Fruit fly (Drosophila melanogaster) whole organism, embryonic: ENCODE measurements around the gene CG12020.

Experiments
- Antp ChIP-seq: fragments of 200-800 bp; sonication (Bioruptor generic); optimal IDR thresholded peaks from 3 replicates; lab custom pipeline; 2016; ENCODE audit warnings: missing biosample characterization, missing genetic modification characterization
- Awh ChIP-seq: fragments of 200-800 bp; sonication (Bioruptor generic); IDR thresholded peaks from 2 replicates; pipeline ENCODE4, ENCODE4 v1.3.6; 2022; ENCODE audit warnings: missing biosample characterization, missing genetic modification characterization
- B-H2 ChIP-seq: fragments of 200-800 bp; sonication (Bioruptor generic); optimal IDR thresholded peaks from 2 replicates; lab custom pipeline; 2018; ENCODE audit warnings: missing biosample characterization, mild to moderate bottlenecking, missing genetic modification characterization
- CG1024 ChIP-seq: fragments of 200-800 bp; sonication (Bioruptor generic); IDR thresholded peaks from 2 replicates; pipeline ENCODE4 v1.3.6; 2022; ENCODE audit warnings: missing biosample characterization, missing genetic modification characterization
- CG10366 ChIP-seq: fragments of 200-800 bp; sonication (Bioruptor generic); IDR thresholded peaks from 2 replicates; pipeline ENCODE4 v1.3.6; 2022; ENCODE audit warnings: missing biosample characterization, missing genetic modification characterization
- CG10654 ChIP-seq: fragments of 200-800 bp; sonication (Bioruptor generic); optimal IDR thresholded peaks from 2 replicates; lab custom pipeline; 2016; ENCODE audit warnings: missing biosample characterization, missing genetic modification characterization
- CG12155 ChIP-seq: fragments of 200-800 bp; sonication (Bioruptor generic); optimal IDR thresholded peaks from 3 replicates; lab custom pipeline; 2016; ENCODE audit warnings: missing biosample characterization, missing genetic modification characterization
- CG12219 ChIP-seq: fragments of 200-800 bp; sonication (Bioruptor generic); optimal IDR thresholded peaks from 3 replicates; lab custom pipeline; 2018; ENCODE audit warnings: missing biosample characterization, mild to moderate bottlenecking, missing genetic modification characterization
- CG12236 ChIP-seq: fragments of 200-800 bp; sonication (Bioruptor generic); optimal IDR thresholded peaks from 2 replicates; lab custom pipeline; 2016; ENCODE audit warnings: missing biosample characterization, missing genetic modification characterization
- CG13424 ChIP-seq: fragments of 200-800 bp; sonication (Bioruptor generic); optimal IDR thresholded peaks from 2 replicates; lab custom pipeline; 2019; ENCODE audit warnings: missing biosample characterization, mild to moderate bottlenecking, missing genetic modification characterization, moderate library complexity
- CG14965 ChIP-seq: fragments of 200-800 bp; sonication (Bioruptor generic); optimal IDR thresholded peaks from 2 replicates; lab custom pipeline; 2016; ENCODE audit warnings: missing biosample characterization, missing genetic modification characterization, borderline replicate concordance
- CG2129 ChIP-seq: fragments of 200-800 bp; sonication (Bioruptor generic); IDR thresholded peaks from 2 replicates; pipeline ENCODE4 v1.3.6; 2022; ENCODE audit warnings: missing biosample characterization, missing genetic modification characterization; ENCODE audit not compliant: partially characterized antibody
- CG2199 ChIP-seq: fragments of 200-800 bp; sonication (Bioruptor generic); IDR thresholded peaks from 3 replicates; pipeline ENCODE4 v1.3.6; 2022; ENCODE audit warnings: missing biosample characterization, missing genetic modification characterization
- CG3065 ChIP-seq: fragments of 200-800 bp; sonication (Bioruptor generic); optimal IDR thresholded peaks from 2 replicates; lab custom pipeline; 2016; ENCODE audit warnings: missing biosample characterization, missing genetic modification characterization
- CG31365 ChIP-seq: fragments of 200-800 bp; sonication (Bioruptor generic); optimal IDR thresholded peaks from 2 replicates; lab custom pipeline; 2018; ENCODE audit warnings: missing biosample characterization, mild to moderate bottlenecking, missing genetic modification characterization
- CG3163 ChIP-seq: fragments of 200-800 bp; sonication (Bioruptor generic); optimal IDR thresholded peaks from 3 replicates; lab custom pipeline; 2016; ENCODE audit warnings: missing biosample characterization, missing genetic modification characterization
- CG4360 ChIP-seq: fragments of 200-800 bp; sonication (Bioruptor generic); IDR thresholded peaks from 2 replicates; pipeline ENCODE4 v1.3.6; 2022; ENCODE audit warnings: missing biosample characterization, missing genetic modification characterization
- CG4730 ChIP-seq: fragments of 200-800 bp; sonication (Bioruptor generic); IDR thresholded peaks from 2 replicates; pipeline ENCODE4 v1.3.6; 2022; ENCODE audit warnings: missing biosample characterization, missing genetic modification characterization
- CG4854 ChIP-seq: fragments of 200-800 bp; sonication (Bioruptor generic); optimal IDR thresholded peaks from 2 replicates; lab custom pipeline; 2016; ENCODE audit warnings: missing biosample characterization, missing genetic modification characterization, inconsistent platforms
- CG5245 ChIP-seq: fragments of 200-800 bp; sonication (Bioruptor generic); optimal IDR thresholded peaks from 3 replicates; lab custom pipeline; 2016; ENCODE audit warnings: missing biosample characterization, missing genetic modification characterization
- CG6254 ChIP-seq: fragments of 200-800 bp; sonication (Bioruptor generic); optimal IDR thresholded peaks from 3 replicates; lab custom pipeline; 2017; ENCODE audit warnings: mild to moderate bottlenecking, missing biosample characterization, missing genetic modification reagents, missing genetic modification characterization
- CG6765 ChIP-seq: fragments of 200-800 bp; sonication (Bioruptor generic); optimal IDR thresholded peaks from 3 replicates; lab custom pipeline; 2017; ENCODE audit warnings: missing biosample characterization, mild to moderate bottlenecking, missing genetic modification characterization
- CG7271 ChIP-seq: fragments of 200-800 bp; sonication (Bioruptor generic); optimal IDR thresholded peaks from 2 replicates; lab custom pipeline; 2018; ENCODE audit warnings: missing biosample characterization, mild to moderate bottlenecking, missing genetic modification characterization, moderate library complexity
- CG8089 ChIP-seq: fragments of 200-800 bp; sonication (Bioruptor generic); optimal IDR thresholded peaks from 3 replicates; lab custom pipeline; 2016; ENCODE audit warnings: missing biosample characterization, missing genetic modification characterization
- Dfd ChIP-seq, 2 experiments: fragments of >200 bp; optimal IDR thresholded peaks; 2 replicates each; lab custom pipeline; 2017; ENCODE audit warnings: missing biosample characterization in 2 of 2, missing genetic modification characterization in 2 of 2
- Dref ChIP-seq: fragments of 200-800 bp; sonication (Bioruptor generic); IDR thresholded peaks from 2 replicates; pipeline ENCODE4 v1.3.6; 2022; ENCODE audit warnings: missing biosample characterization, missing genetic modification characterization
- H2.0 ChIP-seq: fragments of 200-800 bp; sonication (Bioruptor generic); IDR thresholded peaks from 2 replicates; pipeline ENCODE4 v1.3.6; 2022; ENCODE audit warnings: missing biosample characterization, missing genetic modification characterization
- HLH3B ChIP-seq: fragments of 200-800 bp; sonication (Bioruptor generic); IDR thresholded peaks from 2 replicates; pipeline ENCODE4 v1.3.6; 2022; ENCODE audit warnings: missing biosample characterization, missing genetic modification characterization
- Hr39 ChIP-seq: fragments of >200 bp; optimal IDR thresholded peaks from 2 replicates; lab custom pipeline; 2017
- Hsf ChIP-seq: fragments of 200-800 bp; sonication (Bioruptor generic); optimal IDR thresholded peaks from 3 replicates; lab custom pipeline; 2016; ENCODE audit warnings: missing biosample characterization, missing genetic modification characterization
- Jarid2 ChIP-seq: fragments of 200-800 bp; sonication (Bioruptor generic); optimal IDR thresholded peaks from 3 replicates; lab custom pipeline; 2017; ENCODE audit warnings: mild to moderate bottlenecking, missing biosample characterization, missing genetic modification reagents, missing genetic modification characterization
- MBD-R2 ChIP-seq: fragments of 200-800 bp; sonication (Bioruptor generic); IDR thresholded peaks from 2 replicates; pipeline ENCODE4 v1.3.6; 2022; ENCODE audit warnings: missing biosample characterization, missing genetic modification characterization
- Mes4 ChIP-seq: fragments of 200-800 bp; sonication (Bioruptor generic); optimal IDR thresholded peaks from 2 replicates; lab custom pipeline; 2016; ENCODE audit warnings: missing biosample characterization, missing genetic modification characterization
- Stat92E ChIP-seq, 3 experiments: fragments of >200 bp in 2 of 3; fragments of 200-800 bp in 1 of 3; sonication (Bioruptor generic) in 1 of 3; optimal IDR thresholded peaks; 2 replicates each; lab custom pipeline; 2017 to 2019; ENCODE audit warnings: missing biosample characterization in 3 of 3, missing genetic modification characterization in 3 of 3, mild to moderate bottlenecking in 1 of 3, moderate library complexity in 1 of 3
- ato ChIP-seq: fragments of 200-800 bp; sonication (Bioruptor generic); IDR thresholded peaks from 2 replicates; pipeline ENCODE4 v1.3.6; 2022; ENCODE audit warnings: missing biosample characterization, missing genetic modification characterization; ENCODE audit not compliant: partially characterized antibody
- bsh ChIP-seq, 2 experiments: fragments of 200-800 bp; sonication (Bioruptor generic); optimal IDR thresholded peaks; 2 replicates each; lab custom pipeline; 2017 to 2018; ENCODE audit warnings: mild to moderate bottlenecking in 2 of 2, missing biosample characterization in 2 of 2, missing genetic modification characterization in 2 of 2, moderate library complexity in 1 of 2
- crc ChIP-seq: fragments of 200-800 bp; sonication (Bioruptor generic); optimal IDR thresholded peaks from 2 replicates; lab custom pipeline; 2016; ENCODE audit warnings: missing biosample characterization, missing genetic modification characterization
- dysf ChIP-seq: fragments of 200-800 bp; sonication (Bioruptor generic); IDR thresholded peaks from 3 replicates; pipeline ENCODE4 v1.3.6; 2022; ENCODE audit warnings: missing biosample characterization, missing genetic modification characterization
- gcm2 ChIP-seq: fragments of 200-800 bp; sonication (Bioruptor generic); optimal IDR thresholded peaks from 2 replicates; lab custom pipeline; 2016; ENCODE audit warnings: missing biosample characterization, missing genetic modification characterization
- ham ChIP-seq: fragments of 200-800 bp; sonication (Bioruptor generic); IDR thresholded peaks from 2 replicates; pipeline ENCODE4 v1.3.6; 2022; ENCODE audit warnings: missing biosample characterization, missing genetic modification characterization
- lmd ChIP-seq: fragments of 200-800 bp; sonication (Bioruptor generic); IDR thresholded peaks from 2 replicates; pipeline ENCODE4 v1.3.6; 2022; ENCODE audit warnings: missing biosample characterization, missing genetic modification characterization
- psq ChIP-seq: fragments of 200-800 bp; sonication (Bioruptor generic); optimal IDR thresholded peaks from 2 replicates; lab custom pipeline; 2017; ENCODE audit warnings: missing biosample characterization, missing genetic modification characterization
- pum ChIP-seq: fragments of 200-800 bp; sonication (Bioruptor generic); optimal IDR thresholded peaks from 2 replicates; lab custom pipeline; 2016; ENCODE audit warnings: missing biosample characterization, missing genetic modification characterization
- repo ChIP-seq: fragments of 200-800 bp; sonication (Bioruptor generic); optimal IDR thresholded peaks from 2 replicates; lab custom pipeline; 2016; ENCODE audit warnings: missing biosample characterization, missing genetic modification characterization
- sens ChIP-seq: fragments of 200-800 bp; sonication (Bioruptor generic); peaks from one replicate; lab custom pipeline; 2016; ENCODE audit warnings: missing biosample characterization, missing genetic modification characterization
- slp2 ChIP-seq: fragments of 200-800 bp; sonication (Bioruptor generic); optimal IDR thresholded peaks from 2 replicates; lab custom pipeline; 2016; ENCODE audit warnings: missing biosample characterization, missing genetic modification characterization
- stwl ChIP-seq: fragments of 200-800 bp; sonication (Bioruptor generic); optimal IDR thresholded peaks from 3 replicates; lab custom pipeline; 2018; ENCODE audit warnings: missing biosample characterization, mild to moderate bottlenecking, missing genetic modification characterization, moderate library complexity
- toy ChIP-seq: fragments of 200-800 bp; sonication (Bioruptor generic); IDR thresholded peaks from 2 replicates; pipeline ENCODE4 v1.3.6; 2022; ENCODE audit warnings: missing biosample characterization, missing genetic modification characterization
- wek ChIP-seq: fragments of 200-800 bp; sonication (Bioruptor generic); optimal IDR thresholded peaks from 3 replicates; lab custom pipeline; 2018; ENCODE audit warnings: missing biosample characterization, mild to moderate bottlenecking, missing genetic modification characterization, moderate library complexity
- wor ChIP-seq: fragments of 200-800 bp; sonication (Bioruptor generic); IDR thresholded peaks from 2 replicates; pipeline ENCODE4 v1.3.6; 2022; ENCODE audit warnings: missing biosample characterization, missing genetic modification characterization
- zf30C ChIP-seq: fragments of 200-800 bp; sonication (Bioruptor generic); optimal IDR thresholded peaks from 3 replicates; lab custom pipeline; 2018; ENCODE audit warnings: missing biosample characterization, mild to moderate bottlenecking, missing genetic modification characterization

The CG12020 gene

DNA sequence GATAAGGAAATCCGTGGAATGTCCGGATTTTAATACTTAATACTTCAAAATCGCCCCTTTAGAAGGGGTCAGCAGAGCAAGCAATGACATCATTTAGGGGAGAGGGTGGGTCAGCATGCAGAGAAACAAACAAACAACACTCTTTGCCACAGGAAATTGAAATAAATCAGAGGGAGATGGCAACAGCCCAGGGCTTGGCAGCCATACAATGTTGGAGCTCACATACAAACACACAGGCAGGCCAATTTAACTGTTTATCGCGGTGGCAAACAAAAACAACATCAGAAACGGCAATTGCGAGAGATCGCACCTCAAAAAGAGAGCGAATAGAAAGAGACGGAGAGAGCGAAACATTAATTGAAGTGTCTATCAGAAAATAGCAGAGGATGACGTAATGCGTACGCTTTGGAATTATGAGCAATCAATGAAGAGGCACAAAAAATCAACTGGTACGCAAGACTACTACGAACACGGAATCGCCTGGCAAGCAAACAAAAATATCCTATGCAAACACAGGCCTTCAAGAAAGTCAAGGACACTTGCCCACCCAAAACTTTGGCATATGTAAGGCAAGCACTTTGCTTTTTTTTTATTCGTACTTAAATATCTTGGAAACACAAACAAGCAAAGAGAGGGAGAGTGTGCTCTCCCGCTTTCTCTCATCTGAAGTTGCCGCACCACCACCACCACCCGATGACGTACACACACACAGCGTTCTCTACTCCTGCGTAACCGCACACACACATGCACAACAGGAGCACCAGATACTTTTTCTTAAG is 2.8 kb upstream of the CG12020 start (continued):
- TF ChIP-seq gcm2 (no peak), lmd (GFP tag; lab: Robert Waterston, UW) (no peak), MBD-R2 (GFP tag; lab: Robert Waterston, UW) (peak; percentile 30; the same call in 1 of the 2 replicates), Hsf (no peak), CG4854 (GFP tag; lab: Kevin White, UChicago) (no peak), CG1024 (GFP tag; lab: Robert Waterston, UW) (peak; percentile 52; the same call in 1 of the 2 replicates), CG3065 (GFP tag; lab: Kevin White, UChicago) (no peak), CG12219 (GFP tag; lab: Kevin White, UChicago) (no peak), dysf (GFP tag; lab: Robert Waterston, UW) (peak; percentile 30; the same call in 1 of the 3 replicates), psq (GFP tag; lab: Kevin White, UChicago) (no peak), CG6765 (GFP tag; lab: Kevin White, UChicago) (peak; percentile 66), stwl (tag; lab: Kevin White, UChicago) (no peak), CG4730 (GFP tag; lab: Robert Waterston, UW) (no peak), wor (no peak), Jarid2 (GFP tag; lab: Kevin White, UChicago) (no peak), toy (GFP tag; lab: Robert Waterston, UW) (no peak), CG2129 (GFP tag; lab: Robert Waterston, UW) (no peak), CG10366 (GFP tag; lab: Robert Waterston, UW) (no peak), zf30C (GFP tag; lab: Kevin White, UChicago) (no peak), CG8089 (no peak), CG7271 (tag; lab: Kevin White, UChicago) (no peak), CG13424 (no peak), Dfd (GFP tag; optimal IDR thresholded peaks at IDR 0.05; lab: Kevin White, UChicago) (no peak), CG10654 (GFP tag; lab: Kevin White, UChicago) (no peak), Dref (0 out of 2 replicates have a peak, but pooled peaks have one; percentile 35), CG14965 (GFP tag; lab: Kevin White, UChicago) (no peak), CG2199 (GFP tag; lab: Robert Waterston, UW) (peak; percentile 41; the same call in 2 of the 3 replicates), Antp (no peak), Hr39 (lab: Kevin White, UChicago) (no peak), slp2 (GFP tag; lab: Kevin White, UChicago) (no peak), B-H2 (GFP tag; lab: Kevin White, UChicago) (peak; percentile 84), CG31365 (tag; lab: Kevin White, UChicago) (no peak), Stat92E (GFP tag; optimal IDR thresholded peaks at IDR 0.05; lab: Kevin White, UChicago) (no peak), HLH3B (GFP tag; lab: Robert Waterston, UW) (peak; percentile 43; the same call in 1 of the 2 replicates), CG4360 (GFP tag; lab: Robert Waterston, UW) (peak; percentile 85), bsh (GFP tag; optimal IDR thresholded peaks at IDR 0.05; lab: Kevin White, UChicago) (peak in 1 of 2 experiments; percentile 33), CG6254 (GFP tag; lab: Kevin White, UChicago) (no peak), CG12236 (no peak), crc (no peak), wek (peak; percentile 67), ato (GFP tag; lab: Robert Waterston, UW) (no peak), Awh (GFP tag; lab: Robert Waterston, UW) (no peak), Mes4 (GFP tag; lab: Kevin White, UChicago) (no peak), H2.0 (GFP tag; lab: Robert Waterston, UW) (peak; percentile 18; the same call in 1 of the 2 replicates), sens (GFP tag; lab: Kevin White, UChicago) (peak; percentile 28), CG5245 (no peak), ham (GFP tag; lab: Robert Waterston, UW) (no peak), CG12155 (GFP tag; lab: Kevin White, UChicago) (no peak), pum (GFP tag; lab: Kevin White, UChicago) (no peak), repo (GFP tag; lab: Kevin White, UChicago) (no peak), CG3163 (GFP tag; lab: Kevin White, UChicago) (peak; percentile 53)
